Worm (Caenorhabditis elegans): ENCODE data around the gene F56C4.2.

DNA sequence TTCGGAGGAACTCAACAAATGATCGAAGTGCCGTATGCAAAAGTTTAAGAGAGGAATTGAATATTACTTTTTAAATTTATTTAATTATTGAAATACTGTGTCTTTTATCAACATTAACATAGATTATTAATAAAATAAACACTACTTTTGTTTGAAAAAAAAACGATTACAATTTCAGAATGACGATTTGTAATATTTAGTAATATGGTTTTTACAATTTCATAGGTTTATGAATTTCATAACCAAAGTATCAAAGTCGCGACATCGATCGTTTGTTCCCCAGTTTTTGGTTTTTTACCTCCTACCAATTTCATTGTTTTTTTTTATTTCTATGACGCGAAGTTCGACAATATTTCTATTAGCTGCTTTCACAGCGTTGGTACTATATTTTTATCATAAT, 39.1 kb upstream of the F56C4.2 start, which contains the start of gene R09H10.1:
- TF ChIP-seq dao-5 (tag; optimal IDR thresholded peaks at IDR 0.05) (no peak), him-1 (tag; optimal IDR thresholded peaks at IDR 0.05) (no peak)

Measured in whole organism, L4/young adult.